Worm (Caenorhabditis elegans): ENCODE measurements around the gene C35D10.3.

C35D10.3 gene

DNA sequence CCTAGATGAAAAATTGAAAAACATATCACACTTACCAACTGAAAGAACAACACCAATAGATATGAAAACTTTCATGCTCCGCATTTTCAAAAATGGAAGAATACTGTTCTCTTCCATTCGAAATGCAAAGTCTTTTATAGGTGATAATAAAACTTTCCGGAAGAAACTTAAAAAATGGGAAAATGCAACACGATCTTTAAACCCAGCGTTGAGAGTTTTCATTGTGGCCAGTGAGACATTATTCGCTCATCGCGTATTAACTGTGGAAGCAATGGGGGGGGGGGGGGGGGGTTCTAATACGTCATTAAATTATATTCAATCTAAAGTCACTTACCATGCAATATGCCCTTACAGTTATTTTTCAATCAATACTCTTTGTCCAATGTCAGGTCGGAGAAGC is 24.4 kb upstream of the C35D10.3 start, which contains the start of the genes clec-157 and fkh-5:
clec-157 (minus strand) TSS at position 101 of the 400 bp plus-strand sequence.
fkh-5 (plus strand) TSS at position 336 of the 400 bp plus-strand sequence.
- no peak for TF ChIP-seq B0310.2 (tag; optimal IDR thresholded peaks at IDR 0.05)
- no peak for TF ChIP-seq ama-1 (optimal IDR thresholded peaks at IDR 0.05)
- TF ChIP-seq pes-1 (GFP tag; IDR thresholded peaks at IDR 0.05): no peak
- TF ChIP-seq ets-7 (tag; optimal IDR thresholded peaks at IDR 0.05): no peak
- no peak for TF ChIP-seq scrt-1 (GFP tag; IDR thresholded peaks at IDR 0.05)
- no peak for TF ChIP-seq aly-1 (tag; optimal IDR thresholded peaks at IDR 0.05)
- no peak for TF ChIP-seq hnd-1 (tag; optimal IDR thresholded peaks at IDR 0.05)
- TF ChIP-seq ceh-36 (tag; optimal IDR thresholded peaks at IDR 0.05): no peak
- TF ChIP-seq hmbx-1 (tag; optimal IDR thresholded peaks at IDR 0.05): no peak
- TF ChIP-seq F13C5.2 (tag; optimal IDR thresholded peaks at IDR 0.05): no peak
- TF ChIP-seq flt-1 (GFP tag; IDR thresholded peaks at IDR 0.05): no peak
- no peak for TF ChIP-seq tra-4 (tag; optimal IDR thresholded peaks at IDR 0.05)
- no peak for TF ChIP-seq tbx-11 (GFP tag; IDR thresholded peaks at IDR 0.05)
- no peak for TF ChIP-seq sea-1 (GFP tag; conservative IDR thresholded peaks at IDR 0.05)
- TF ChIP-seq hmg-4 (GFP tag; optimal IDR thresholded peaks at IDR 0.05): no peak
- TF ChIP-seq tbx-37 (GFP tag; conservative IDR thresholded peaks at IDR 0.05): no peak
- TF ChIP-seq ceh-13 (GFP tag; optimal IDR thresholded peaks at IDR 0.05): no peak

DNA sequence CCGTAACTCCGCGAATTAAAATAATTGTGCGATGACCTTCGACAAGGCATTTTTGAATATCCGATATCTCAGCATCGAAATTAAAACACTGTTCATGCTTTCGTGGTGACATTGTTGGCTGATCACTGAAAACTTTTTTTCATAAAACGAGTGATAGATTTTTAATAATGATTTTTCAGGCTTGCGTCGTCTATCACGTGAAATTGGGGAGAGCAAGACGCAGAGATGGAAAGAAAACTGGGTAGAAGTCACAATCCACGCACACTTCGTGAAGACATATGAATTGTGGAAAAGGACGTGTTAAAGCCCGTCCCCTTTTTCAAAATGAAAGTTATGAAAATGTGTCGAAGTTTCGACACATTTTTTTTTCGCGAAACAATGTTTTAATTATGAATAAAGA is 19.0 kb upstream of the C35D10.3 start, which contains the start of gene nonu-1:
nonu-1 (minus strand) TSS at position 169 of the 400 bp plus-strand sequence.
- TF ChIP-seq ama-1 (optimal IDR thresholded peaks at IDR 0.05): no peak
- no peak for TF ChIP-seq F13C5.2 (tag; optimal IDR thresholded peaks at IDR 0.05)
- no peak for TF ChIP-seq tra-4 (tag; optimal IDR thresholded peaks at IDR 0.05)
- no peak for TF ChIP-seq hmg-4 (GFP tag; optimal IDR thresholded peaks at IDR 0.05)
- no peak for TF ChIP-seq pes-1 (GFP tag; IDR thresholded peaks at IDR 0.05)
- no peak for TF ChIP-seq ceh-36 (tag; optimal IDR thresholded peaks at IDR 0.05)
- no peak for TF ChIP-seq flt-1 (GFP tag; IDR thresholded peaks at IDR 0.05)
- no peak for TF ChIP-seq aly-1 (tag; optimal IDR thresholded peaks at IDR 0.05)
- TF ChIP-seq hmbx-1 (tag; optimal IDR thresholded peaks at IDR 0.05): no peak
- TF ChIP-seq sea-1 (GFP tag; conservative IDR thresholded peaks at IDR 0.05): no peak
- no peak for TF ChIP-seq hnd-1 (tag; optimal IDR thresholded peaks at IDR 0.05)
- no peak for TF ChIP-seq ceh-13 (GFP tag; optimal IDR thresholded peaks at IDR 0.05)

DNA sequence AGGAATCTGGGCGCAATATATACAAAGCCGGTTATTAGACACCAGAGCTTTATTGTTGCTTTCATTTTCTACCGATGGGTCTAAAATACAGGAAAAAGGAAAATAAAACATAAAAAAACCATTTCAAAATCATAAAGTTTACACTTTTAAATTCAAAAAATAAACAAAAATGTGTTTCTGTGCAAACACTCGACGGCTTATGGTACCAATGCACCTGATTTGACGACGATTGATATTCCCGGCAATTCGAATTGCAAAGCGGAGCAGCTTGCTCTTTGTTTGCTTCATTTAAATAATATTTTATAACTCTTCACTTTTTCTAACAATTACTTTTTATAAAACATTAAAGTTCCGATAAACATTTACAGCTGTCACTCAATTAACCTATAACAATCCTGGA is 18.6 kb upstream of the C35D10.3 start, which contains the start of gene F26A1.1:
F26A1.1 (plus strand) TSS at position 369 of the 400 bp plus-strand sequence.
- TF ChIP-seq ceh-13 (GFP tag; optimal IDR thresholded peaks at IDR 0.05) (no peak), ceh-36 (tag; optimal IDR thresholded peaks at IDR 0.05) (no peak), tbx-37 (GFP tag; conservative IDR thresholded peaks at IDR 0.05) (no peak), hmg-4 (GFP tag; optimal IDR thresholded peaks at IDR 0.05) (no peak), ets-7 (tag; optimal IDR thresholded peaks at IDR 0.05) (no peak), sea-1 (GFP tag; conservative IDR thresholded peaks at IDR 0.05) (no peak), ama-1 (optimal IDR thresholded peaks at IDR 0.05) (no peak), aly-1 (tag; optimal IDR thresholded peaks at IDR 0.05) (no peak), tra-4 (tag; optimal IDR thresholded peaks at IDR 0.05) (no peak), pes-1 (GFP tag; IDR thresholded peaks at IDR 0.05) (no peak), B0310.2 (tag; optimal IDR thresholded peaks at IDR 0.05) (no peak), hnd-1 (tag; optimal IDR thresholded peaks at IDR 0.05) (no peak), scrt-1 (GFP tag; IDR thresholded peaks at IDR 0.05) (no peak)

DNA sequence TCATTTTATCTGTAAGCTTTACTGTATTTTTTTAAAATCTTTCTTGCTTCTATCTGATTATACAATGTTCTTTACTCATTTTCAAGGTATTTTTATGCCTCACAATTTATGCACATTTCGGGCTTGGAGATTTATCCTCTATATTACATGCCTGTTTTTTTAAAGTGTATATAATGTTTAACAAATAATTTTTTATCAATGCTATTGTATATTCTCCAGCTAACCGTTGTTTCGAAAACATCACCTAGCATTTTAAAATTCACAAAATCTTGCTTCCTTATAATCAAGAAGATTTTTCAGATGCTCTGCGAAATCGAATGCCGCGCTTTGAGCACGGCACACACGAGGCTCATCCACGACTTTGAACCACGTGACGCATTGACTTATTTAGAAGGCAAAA is 16.7 kb upstream of the C35D10.3 start, which contains the start of gene ced-4:
ced-4 (plus strand) TSS at position 301 of the 400 bp plus-strand sequence.
- TF ChIP-seq F13C5.2 (tag; optimal IDR thresholded peaks at IDR 0.05): no peak
- no peak for TF ChIP-seq ets-7 (tag; optimal IDR thresholded peaks at IDR 0.05)
- TF ChIP-seq hmg-4 (GFP tag; optimal IDR thresholded peaks at IDR 0.05): no peak

DNA sequence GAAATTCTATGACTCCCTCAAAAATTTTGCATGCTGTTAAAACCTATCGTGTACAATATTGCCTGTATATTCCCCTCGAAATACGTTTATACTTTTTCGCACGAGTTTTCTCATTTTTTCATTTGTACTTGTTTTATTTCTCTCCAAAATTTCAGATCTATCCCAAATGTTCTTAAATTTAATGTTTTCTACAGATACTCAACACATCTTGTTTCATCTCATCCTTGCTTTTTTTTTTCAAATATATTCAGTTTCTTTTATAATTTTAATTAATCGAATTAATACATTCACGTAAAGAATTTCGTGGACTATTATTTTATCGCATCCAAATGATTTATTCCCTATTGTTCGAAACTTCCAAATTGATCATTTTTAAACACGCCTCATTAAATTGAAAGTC is 13.8 kb upstream of the C35D10.3 start, which contains the start of gene C35D10.8:
C35D10.8 (plus strand) TSS at position 301 of the 400 bp plus-strand sequence.
- TF ChIP-seq tra-4 (tag; optimal IDR thresholded peaks at IDR 0.05): no peak
- no peak for TF ChIP-seq tbx-37 (GFP tag; conservative IDR thresholded peaks at IDR 0.05)
- TF ChIP-seq aly-1 (tag; optimal IDR thresholded peaks at IDR 0.05): no peak
- no peak for TF ChIP-seq F13C5.2 (tag; optimal IDR thresholded peaks at IDR 0.05)
- TF ChIP-seq ama-1 (optimal IDR thresholded peaks at IDR 0.05): no peak
- no peak for TF ChIP-seq ceh-36 (tag; optimal IDR thresholded peaks at IDR 0.05)
- TF ChIP-seq scrt-1 (GFP tag; IDR thresholded peaks at IDR 0.05): no peak
- TF ChIP-seq flt-1 (GFP tag; IDR thresholded peaks at IDR 0.05): no peak
- no peak for TF ChIP-seq hmbx-1 (tag; optimal IDR thresholded peaks at IDR 0.05)
- TF ChIP-seq sea-1 (GFP tag; conservative IDR thresholded peaks at IDR 0.05): no peak

DNA sequence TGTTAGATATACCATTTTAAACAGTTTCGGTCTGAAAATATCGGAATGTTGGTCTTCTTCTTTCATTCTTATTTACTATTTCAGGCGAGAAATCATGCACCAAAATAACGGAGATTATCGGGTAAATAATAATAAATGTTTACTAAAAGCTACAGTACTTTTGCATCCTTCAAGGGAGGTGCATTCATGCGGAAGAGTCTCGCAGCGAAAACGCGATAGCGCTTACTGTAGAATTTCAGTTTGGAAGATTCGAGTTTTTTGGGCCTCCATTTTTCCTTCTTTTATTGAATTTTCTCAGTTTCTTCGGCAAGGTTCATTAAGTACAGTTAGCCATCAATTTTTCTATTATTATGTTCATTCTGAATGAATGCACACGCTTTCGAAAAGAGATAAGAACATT is 12.6 kb upstream of the C35D10.3 start, which contains the start of gene C35D10.7:
C35D10.7 (plus strand) TSS at position 85 of the 400 bp plus-strand sequence.
- no peak for TF ChIP-seq sea-1 (GFP tag; conservative IDR thresholded peaks at IDR 0.05)
- TF ChIP-seq F13C5.2 (tag; optimal IDR thresholded peaks at IDR 0.05): no peak
- TF ChIP-seq ceh-13 (GFP tag; optimal IDR thresholded peaks at IDR 0.05): no peak
- no peak for TF ChIP-seq ceh-36 (tag; optimal IDR thresholded peaks at IDR 0.05)
- TF ChIP-seq pes-1 (GFP tag; IDR thresholded peaks at IDR 0.05): no peak
- no peak for TF ChIP-seq scrt-1 (GFP tag; IDR thresholded peaks at IDR 0.05)
- no peak for TF ChIP-seq B0310.2 (tag; optimal IDR thresholded peaks at IDR 0.05)
- no peak for TF ChIP-seq tra-4 (tag; optimal IDR thresholded peaks at IDR 0.05)
- no peak for TF ChIP-seq hmbx-1 (tag; optimal IDR thresholded peaks at IDR 0.05)
- TF ChIP-seq ama-1 (optimal IDR thresholded peaks at IDR 0.05): no peak
- TF ChIP-seq tbx-11 (GFP tag; IDR thresholded peaks at IDR 0.05): no peak
- no peak for TF ChIP-seq ets-7 (tag; optimal IDR thresholded peaks at IDR 0.05)
- no peak for TF ChIP-seq aly-1 (tag; optimal IDR thresholded peaks at IDR 0.05)
- TF ChIP-seq hmg-4 (GFP tag; optimal IDR thresholded peaks at IDR 0.05): no peak
- no peak for TF ChIP-seq tbx-37 (GFP tag; conservative IDR thresholded peaks at IDR 0.05)

DNA sequence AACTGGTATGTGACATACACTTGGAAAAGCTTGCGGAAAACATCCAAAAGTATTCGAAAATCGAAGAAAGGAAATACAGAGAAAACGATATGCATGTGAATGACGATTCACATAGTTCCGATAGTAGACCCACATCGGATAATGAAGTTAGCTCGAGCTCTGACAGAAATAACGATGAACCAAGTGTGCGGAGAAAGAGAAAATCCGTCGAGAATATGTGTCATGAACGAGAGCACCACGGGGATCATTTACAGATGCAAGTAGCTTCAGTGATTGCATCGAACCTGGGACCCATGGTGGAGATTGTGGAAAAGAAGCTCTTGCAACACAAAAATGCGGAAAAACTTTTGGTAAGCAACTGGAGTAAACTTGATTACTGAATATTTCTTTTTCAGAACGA is 11.7 kb upstream of the C35D10.3 start:
- TF ChIP-seq sea-1 (GFP tag; conservative IDR thresholded peaks at IDR 0.05) (no peak), hmg-4 (GFP tag; optimal IDR thresholded peaks at IDR 0.05) (no peak), scrt-1 (GFP tag; IDR thresholded peaks at IDR 0.05) (no peak), hmbx-1 (tag; optimal IDR thresholded peaks at IDR 0.05) (no peak), tbx-37 (GFP tag; conservative IDR thresholded peaks at IDR 0.05) (no peak), ama-1 (optimal IDR thresholded peaks at IDR 0.05) (no peak), ceh-13 (GFP tag; optimal IDR thresholded peaks at IDR 0.05) (no peak), tbx-11 (GFP tag; IDR thresholded peaks at IDR 0.05) (no peak), aly-1 (tag; optimal IDR thresholded peaks at IDR 0.05) (no peak)

Data from whole organism, early embryonic.